Fruit fly (Drosophila melanogaster): ENCODE data around the gene bero.

DNA sequence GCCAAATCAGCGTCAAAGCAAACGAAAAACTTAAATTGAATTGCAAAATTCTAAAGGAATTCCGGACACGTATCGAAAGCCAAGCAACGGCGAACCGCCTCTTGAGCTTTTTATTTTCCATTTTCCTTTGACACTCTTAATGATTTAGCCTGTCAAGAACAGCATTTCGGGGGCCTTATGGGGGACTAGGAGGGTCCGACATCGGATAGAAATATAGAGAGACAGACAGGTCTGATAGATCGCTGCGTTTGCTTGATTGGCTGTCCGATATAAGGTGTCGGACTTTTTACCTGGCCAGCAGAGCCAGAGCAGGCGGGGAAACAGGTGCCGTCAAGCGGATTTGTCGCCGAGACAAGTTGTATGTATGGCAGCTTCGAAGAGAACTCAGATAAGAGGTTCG, 45.8 kb downstream of the bero start:
- no peak for TF ChIP-seq Rel (GFP tag; optimal IDR thresholded peaks at IDR 0.05)
- TF ChIP-seq Rel (tag; optimal IDR thresholded peaks at IDR 0.05) = no peak
- no peak for TF ChIP-seq Hr78 (GFP tag; optimal IDR thresholded peaks at IDR 0.05)
- TF ChIP-seq Dfd (GFP tag; optimal IDR thresholded peaks at IDR 0.05) = no peak
- no peak for TF ChIP-seq dsf (GFP tag; optimal IDR thresholded peaks at IDR 0.05; ENCODE audit: borderline replicate concordance)
- TF ChIP-seq brk (GFP tag; optimal IDR thresholded peaks at IDR 0.05) = no peak
